Worm (Caenorhabditis elegans) whole organism, L4 larva: ENCODE data around the gene F28C1.3.

Experiments used
- F10B5.3 ChIP-seq: sonication (generic microtip); optimal IDR thresholded peaks from 2 replicates; lab custom pipeline; 2016; ENCODE audit warnings: mild to moderate bottlenecking, missing genetic modification characterization, missing compliant biosample characterization
- F44E2.7 ChIP-seq: fragments of 200-800 bp; sonication (Bioruptor generic); IDR thresholded peaks from 2 replicates; pipeline ENCODE4 v2.1.2; 2022; ENCODE audit warnings: missing genetic modification characterization, missing compliant biosample characterization
- R02D3.7 ChIP-seq: fragments of 150-350 bp; sonication (generic microtip); optimal IDR thresholded peaks from 3 replicates; lab custom pipeline; 2014; ENCODE audit warnings: missing biosample characterization, missing genetic modification characterization
- T20F7.1 ChIP-seq: fragments of 200-800 bp; sonication (Bioruptor generic); optimal IDR thresholded peaks from 2 replicates; lab custom pipeline; 2018; ENCODE audit warnings: mild to moderate bottlenecking, missing genetic modification characterization, missing compliant biosample characterization
- ZK546.5 ChIP-seq, 2 experiments: sonication (generic microtip); optimal IDR thresholded peaks; 2 replicates each; lab custom pipeline; 2017; ENCODE audit warnings: missing biosample characterization in 2 of 2, missing genetic modification characterization in 2 of 2
- aha-1 ChIP-seq: fragments of 150-350 bp; peaks from one replicate; lab custom pipeline; 2014; ENCODE audit warnings: missing biosample characterization, missing genetic modification characterization
- ama-1 ChIP-seq: fragments of 150-350 bp; optimal IDR thresholded peaks from 2 replicates; lab custom pipeline; 2014; ENCODE audit warnings: inconsistent platforms, mixed read lengths
- ceh-20 ChIP-seq: fragments of 200-800 bp; sonication (Bioruptor generic); IDR thresholded peaks from 2 replicates; pipeline ENCODE4 v1.3.6; 2022; ENCODE audit warnings: missing genetic modification reagents, missing genetic modification characterization, missing compliant biosample characterization
- cey-2 ChIP-seq: sonication (generic microtip); optimal IDR thresholded peaks from 3 replicates; lab custom pipeline; 2017; ENCODE audit warnings: missing genetic modification characterization, mild to moderate bottlenecking, missing compliant biosample characterization, antibody characterized with exemption, borderline replicate concordance; ENCODE audit not compliant: insufficient read depth
- ctbp-1 ChIP-seq: fragments of 200-800 bp; sonication (Bioruptor generic); IDR thresholded peaks from 2 replicates; pipeline ENCODE4 v1.3.6; 2022; ENCODE audit warnings: missing genetic modification reagents, missing genetic modification characterization, missing compliant biosample characterization
- daf-16 ChIP-seq, 3 experiments: sonication (generic microtip); optimal IDR thresholded peaks; 2 replicates each; lab custom pipeline; 2016 to 2017; ENCODE audit warnings: missing genetic modification characterization in 3 of 3, missing genetic modification reagents in 3 of 3, mild to moderate bottlenecking in 2 of 3, missing compliant biosample characterization in 2 of 3, missing biosample characterization in 1 of 3, moderate library complexity in 1 of 3
- dmd-6 ChIP-seq: fragments of 200-800 bp; sonication (Bioruptor generic); IDR thresholded peaks from 2 replicates; pipeline ENCODE4 v1.3.6; 2022; ENCODE audit warnings: missing genetic modification reagents, missing genetic modification characterization, missing compliant biosample characterization
- dmd-8 ChIP-seq: fragments of 200-800 bp; sonication (Bioruptor generic); IDR thresholded peaks from 2 replicates; pipeline ENCODE4 v1.3.6; 2022; ENCODE audit warnings: missing genetic modification characterization, missing compliant biosample characterization
- dmd-9 ChIP-seq: fragments of 200-800 bp; sonication (Bioruptor generic); IDR thresholded peaks from 2 replicates; pipeline ENCODE4 v1.3.6; 2022; ENCODE audit warnings: missing genetic modification reagents, missing genetic modification characterization, missing compliant biosample characterization
- dve-1 ChIP-seq: sonication (generic microtip); optimal IDR thresholded peaks from 2 replicates; lab custom pipeline; 2017; ENCODE audit warnings: antibody characterized with exemption, mild to moderate bottlenecking, missing genetic modification characterization, missing compliant biosample characterization; ENCODE audit not compliant: insufficient read depth
- fos-1 ChIP-seq: fragments of 150-350 bp; optimal IDR thresholded peaks from 2 replicates; lab custom pipeline; 2014; ENCODE audit warnings: missing biosample characterization, missing genetic modification characterization
- gei-8 ChIP-seq: fragments of 200-800 bp; sonication (Bioruptor generic); optimal IDR thresholded peaks from 2 replicates; lab custom pipeline; 2018; ENCODE audit warnings: mild to moderate bottlenecking, missing genetic modification characterization, missing compliant biosample characterization
- hif-1 ChIP-seq, 2 experiments: sonication (generic microtip); optimal IDR thresholded peaks; 2 replicates each; lab custom pipeline; 2016 to 2017; ENCODE audit warnings: missing compliant biosample characterization in 2 of 2, missing genetic modification characterization in 2 of 2, missing genetic modification reagents in 2 of 2, missing genotype in 2 of 2, mild to moderate bottlenecking in 1 of 2
- hlh-11 ChIP-seq: fragments of 200-800 bp; sonication (Bioruptor generic); optimal IDR thresholded peaks from 2 replicates; lab custom pipeline; 2018; ENCODE audit warnings: mild to moderate bottlenecking, missing genetic modification characterization, missing compliant biosample characterization
- hlh-30 ChIP-seq: sonication (generic microtip); optimal IDR thresholded peaks from 2 replicates; lab custom pipeline; 2017; ENCODE audit warnings: antibody characterized with exemption, mild to moderate bottlenecking, missing genetic modification characterization, missing compliant biosample characterization; ENCODE audit not compliant: insufficient read depth
- lin-1 ChIP-seq: fragments of 200-800 bp; sonication (Bioruptor generic); IDR thresholded peaks from 2 replicates; pipeline ENCODE4 v1.3.6; 2022; ENCODE audit warnings: missing genetic modification reagents, missing genetic modification characterization, missing compliant biosample characterization
- lin-13 ChIP-seq: fragments of 150-350 bp; optimal IDR thresholded peaks from 2 replicates; lab custom pipeline; 2014; ENCODE audit warnings: missing biosample characterization, missing genetic modification reagents, missing genetic modification characterization
- lin-29 ChIP-seq: fragments of 200-800 bp; sonication (Bioruptor generic); IDR thresholded peaks from 2 replicates; pipeline ENCODE4 v1.3.6; 2022; ENCODE audit warnings: missing genetic modification reagents, missing genetic modification characterization, missing compliant biosample characterization
- lin-39 ChIP-seq: fragments of 150-350 bp; optimal IDR thresholded peaks from 2 replicates; lab custom pipeline; 2014; ENCODE audit warnings: missing biosample characterization, missing genetic modification reagents, missing genetic modification characterization
- madf-5 ChIP-seq, 2 experiments: fragments of 200-800 bp; sonication (Bioruptor generic); IDR thresholded peaks; 2 replicates each; pipeline ENCODE4 v1.3.6; 2022; ENCODE audit warnings: missing compliant biosample characterization in 2 of 2, missing genetic modification characterization in 2 of 2
- mdl-1 ChIP-seq, 2 experiments: fragments of 150-350 bp in 1 of 2; sonication (generic microtip) in 1 of 2; optimal IDR thresholded peaks; 2 replicates each; lab custom pipeline; 2014 to 2017; ENCODE audit warnings: missing biosample characterization in 2 of 2, missing genetic modification characterization in 2 of 2
- mdt-29 ChIP-seq: fragments of 200-800 bp; sonication (Bioruptor generic); IDR thresholded peaks from 2 replicates; pipeline ENCODE4 v1.3.6; 2022; ENCODE audit warnings: missing genetic modification reagents, missing genetic modification characterization, missing compliant biosample characterization
- mep-1 ChIP-seq: fragments of 150-350 bp; sonication (generic microtip); optimal IDR thresholded peaks from 3 replicates; lab custom pipeline; 2014; ENCODE audit warnings: missing biosample characterization, missing genetic modification characterization
- mxl-2 ChIP-seq: fragments of 200-800 bp; sonication (Bioruptor generic); conservative IDR thresholded peaks from 2 replicates; pipeline ENCODE4 v1.3.6; 2022; ENCODE audit warnings: missing genetic modification reagents, missing genetic modification characterization, missing compliant biosample characterization
- nhr-102 ChIP-seq: sonication (generic microtip); optimal IDR thresholded peaks from 2 replicates; lab custom pipeline; 2016; ENCODE audit warnings: mild to moderate bottlenecking, missing genetic modification characterization, moderate library complexity, missing compliant biosample characterization
- nhr-11 ChIP-seq: fragments of 150-350 bp; optimal IDR thresholded peaks from 2 replicates; lab custom pipeline; 2014; ENCODE audit warnings: missing biosample characterization, missing genetic modification characterization
- nhr-111 ChIP-seq: fragments of 200-800 bp; sonication (Bioruptor generic); optimal IDR thresholded peaks from 2 replicates; lab custom pipeline; 2018; ENCODE audit warnings: mild to moderate bottlenecking, missing genetic modification characterization, missing compliant biosample characterization
- nhr-28 ChIP-seq: fragments of 150-350 bp; optimal IDR thresholded peaks from 2 replicates; lab custom pipeline; 2014; ENCODE audit warnings: missing biosample characterization, missing genetic modification characterization
- nhr-41 ChIP-seq: fragments of 200-800 bp; sonication (Bioruptor generic); IDR thresholded peaks from 2 replicates; pipeline ENCODE4 v1.3.6; 2022; ENCODE audit warnings: missing genetic modification reagents, missing genetic modification characterization, missing compliant biosample characterization
- nhr-48 ChIP-seq: sonication (generic microtip); optimal IDR thresholded peaks from 2 replicates; lab custom pipeline; 2016; ENCODE audit warnings: mild to moderate bottlenecking, missing genetic modification characterization, missing compliant biosample characterization
- nhr-77 ChIP-seq: fragments of 150-350 bp; optimal IDR thresholded peaks from 2 replicates; lab custom pipeline; 2014; ENCODE audit warnings: missing biosample characterization, missing genetic modification characterization
- php-3 ChIP-seq: fragments of 200-800 bp; sonication (Bioruptor generic); IDR thresholded peaks from 2 replicates; pipeline ENCODE4 v1.3.6; 2022; ENCODE audit warnings: missing genetic modification reagents, missing genetic modification characterization, missing compliant biosample characterization
- pqm-1 ChIP-seq: sonication (generic microtip); optimal IDR thresholded peaks from 2 replicates; lab custom pipeline; 2017; ENCODE audit warnings: missing biosample characterization, missing genetic modification characterization
- rbr-2 ChIP-seq: sonication (generic microtip); optimal IDR thresholded peaks from 2 replicates; lab custom pipeline; 2016; ENCODE audit warnings: missing genotype, missing genetic modification characterization, missing compliant biosample characterization
- sdz-12 ChIP-seq: fragments of 200-800 bp; sonication (Bioruptor generic); optimal IDR thresholded peaks from 2 replicates; lab custom pipeline; 2018; ENCODE audit warnings: mild to moderate bottlenecking, missing genetic modification characterization, missing compliant biosample characterization
- snpc-1.2 ChIP-seq: fragments of 200-800 bp; sonication (Bioruptor generic); IDR thresholded peaks from 2 replicates; pipeline ENCODE4 v1.3.6; 2022; ENCODE audit warnings: missing genetic modification reagents, missing genetic modification characterization, missing compliant biosample characterization
- tra-1 ChIP-seq: fragments of 200-800 bp; sonication (Bioruptor generic); IDR thresholded peaks from 2 replicates; pipeline ENCODE4 v1.3.6; 2022; ENCODE audit warnings: missing genetic modification reagents, missing genetic modification characterization, missing compliant biosample characterization
- unc-62 ChIP-seq, 3 experiments: fragments of 150-350 bp in 1 of 3; sonication (generic microtip); optimal IDR thresholded peaks in 2 of 3; peaks in 1 of 3; 1 replicate in 1 of 3; 2 replicates in 2 of 3; lab custom pipeline; 2014 to 2017; ENCODE audit warnings: missing biosample characterization in 3 of 3, missing genetic modification characterization in 3 of 3, missing genetic modification reagents in 3 of 3, missing genotype in 1 of 3
- zfp-2 ChIP-seq: sonication (generic microtip); optimal IDR thresholded peaks from 2 replicates; lab custom pipeline; 2016; ENCODE audit warnings: mild to moderate bottlenecking, missing genetic modification characterization, missing compliant biosample characterization
- zip-2 ChIP-seq: fragments of 150-350 bp; optimal IDR thresholded peaks from 2 replicates; lab custom pipeline; 2014; ENCODE audit warnings: missing biosample characterization, missing genetic modification characterization

The F28C1.3 gene

DNA sequence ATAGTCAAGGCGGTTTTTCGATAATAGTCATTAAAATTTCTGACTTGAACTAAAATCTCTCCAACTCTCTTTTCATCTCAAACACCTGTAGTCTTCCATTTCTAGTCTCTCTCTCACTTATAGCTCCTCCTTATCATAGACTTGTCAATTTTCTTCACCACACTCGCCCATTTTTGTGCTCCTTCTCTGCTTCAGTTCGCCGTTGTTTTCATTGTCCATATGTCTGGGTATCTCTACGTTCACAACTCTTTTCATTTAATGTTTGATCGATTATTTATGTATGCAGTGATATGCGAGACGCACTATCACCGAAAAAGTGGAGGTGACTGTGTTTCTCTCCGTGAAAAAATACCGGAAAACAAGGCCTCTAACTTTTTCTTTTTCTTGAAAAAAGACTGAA lies 708 bp upstream of the F28C1.3 start (continued):
- TF ChIP-seq madf-5 (GFP tag; IDR thresholded peaks at IDR 0.05; lab: Robert Waterston, UW) (no peak), dmd-8 (GFP tag; lab: Robert Waterston, UW) (no peak), snpc-1.2 (GFP tag; lab: Robert Waterston, UW) (no peak), nhr-102 (tag; lab: Kevin White, UChicago) (peak; percentile 37), cey-2 (tag; lab: Kevin White, UChicago) (no peak), zfp-2 (no peak), nhr-11 (tag; lab: Kevin White, UChicago) (peak; percentile 9), php-3 (GFP tag; lab: Robert Waterston, UW) (peak; percentile 90), fos-1 (peak; percentile 11), mdt-29 (GFP tag; lab: Robert Waterston, UW) (no peak), tra-1 (peak; percentile 52; the same call in 1 of the 2 replicates)

DNA sequence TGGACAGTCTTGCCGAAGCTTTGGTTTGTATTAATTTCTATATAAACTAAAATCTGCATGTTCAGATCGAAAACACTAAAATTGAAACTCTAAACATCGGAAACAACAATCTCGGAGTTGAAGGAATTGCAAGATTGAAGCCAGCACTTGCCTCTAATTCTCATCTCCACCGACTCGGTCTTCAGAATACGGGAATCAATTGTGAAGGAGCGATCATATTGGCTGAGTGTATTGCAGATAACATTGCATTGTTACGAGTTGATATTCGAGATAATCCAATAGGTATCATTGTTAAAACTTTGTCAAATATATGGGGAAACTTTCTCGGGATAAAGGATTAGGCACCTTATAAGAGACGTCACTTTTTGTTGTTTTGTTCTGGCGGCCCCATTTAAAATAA lies 1.9 kb downstream of the F28C1.3 start:
- TF ChIP-seq rbr-2 (tag; lab: Kevin White, UChicago) (no peak), mxl-2 (GFP tag; lab: Robert Waterston, UW) (no peak), F44E2.7 (GFP tag; lab: Robert Waterston, UW) (no peak), gei-8 (no peak), unc-62 (GFP tag; optimal IDR thresholded peaks at IDR 0.05 in 1 of 2; lab: Kevin White, UChicago) (peak in 1 of 2 experiments; percentile 96), unc-62 (tag; optimal IDR thresholded peaks at IDR 0.05; lab: Kevin White, UChicago) (no peak), R02D3.7 (no peak), php-3 (GFP tag; lab: Robert Waterston, UW) (no peak)

DNA sequence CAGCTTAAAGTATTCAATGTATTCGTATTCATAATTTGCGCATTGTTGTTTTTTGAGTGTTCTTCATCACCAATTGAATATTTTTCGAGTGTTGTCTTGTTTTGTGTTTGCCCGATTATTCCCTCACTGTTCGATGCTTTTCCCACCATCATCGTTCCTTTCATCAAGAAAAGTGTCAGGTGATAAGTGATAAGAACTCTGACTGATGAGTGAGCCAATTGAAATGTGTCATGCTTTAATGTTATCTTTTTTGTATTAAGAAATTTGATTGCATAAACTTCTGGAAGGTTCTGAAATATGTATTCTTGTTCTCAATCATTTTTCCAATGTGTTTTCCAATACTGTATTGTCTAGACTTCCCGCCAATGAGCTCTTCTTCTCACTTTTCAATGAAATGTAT lies 6.9 kb downstream of the F28C1.3 start:
- no peak for TF ChIP-seq nhr-111 (GFP tag; lab: Kevin White, UChicago)
- TF ChIP-seq daf-16 (GFP tag; optimal IDR thresholded peaks at IDR 0.05; lab: Kevin White, UChicago), result no peak
- TF ChIP-seq daf-16 (tag; optimal IDR thresholded peaks at IDR 0.05; lab: Kevin White, UChicago), result peak; percentile 88
- TF ChIP-seq hlh-30 (tag; lab: Kevin White, UChicago), result peak; percentile 75
- no peak for TF ChIP-seq ama-1 (lab: Kevin White, UChicago)
- TF ChIP-seq mdt-29 (GFP tag; lab: Robert Waterston, UW), result peak; percentile 32; the same call in 1 of the 2 replicates
- no peak for TF ChIP-seq zip-2 (tag; lab: Kevin White, UChicago)
- no peak for TF ChIP-seq snpc-1.2 (GFP tag; lab: Robert Waterston, UW)
- no peak for TF ChIP-seq ZK546.5 (tag; optimal IDR thresholded peaks at IDR 0.05; lab: Kevin White, UChicago)
- TF ChIP-seq mep-1 (tag; lab: Kevin White, UChicago), result peak; percentile 46
- no peak for TF ChIP-seq fos-1
- TF ChIP-seq lin-29 (GFP tag; lab: Robert Waterston, UW), result no peak
- TF ChIP-seq dmd-6 (GFP tag; lab: Robert Waterston, UW), result peak; percentile 72
- peak; percentile 48 for TF ChIP-seq T20F7.1 (GFP tag; lab: Kevin White, UChicago)
- no peak for TF ChIP-seq F10B5.3 (tag; lab: Kevin White, UChicago)
- peak; percentile 76 for TF ChIP-seq dve-1 (tag; lab: Kevin White, UChicago)
- TF ChIP-seq php-3 (GFP tag; lab: Robert Waterston, UW), result peak; percentile 25; the same call in 1 of the 2 replicates
- no peak for TF ChIP-seq nhr-41
- no peak for TF ChIP-seq lin-13 (GFP tag; lab: Kevin White, UChicago)
- TF ChIP-seq sdz-12 (GFP tag; lab: Kevin White, UChicago), result no peak
- TF ChIP-seq lin-39 (tag; lab: Kevin White, UChicago), result no peak
- no peak for TF ChIP-seq dmd-8 (GFP tag; lab: Robert Waterston, UW)
- TF ChIP-seq ctbp-1, result no peak
- TF ChIP-seq lin-1 (GFP tag; lab: Robert Waterston, UW), result no peak
- TF ChIP-seq mdl-1 (tag; optimal IDR thresholded peaks at IDR 0.05; lab: Kevin White, UChicago), result no peak
- TF ChIP-seq hif-1 (tag; optimal IDR thresholded peaks at IDR 0.05; lab: Kevin White, UChicago), result no peak
- TF ChIP-seq dmd-9 (GFP tag; lab: Robert Waterston, UW), result no peak
- TF ChIP-seq hlh-11 (tag; lab: Kevin White, UChicago), result peak; percentile 80
- TF ChIP-seq ceh-20 (GFP tag; lab: Robert Waterston, UW), result no peak
- no peak for TF ChIP-seq cey-2 (tag; lab: Kevin White, UChicago)
- no peak for TF ChIP-seq nhr-48 (tag; lab: Kevin White, UChicago)
- TF ChIP-seq nhr-77 (tag; lab: Kevin White, UChicago), result peak; percentile 66
- TF ChIP-seq nhr-28 (tag; lab: Kevin White, UChicago), result peak; percentile 62
- peak; percentile 78 for TF ChIP-seq pqm-1 (tag; lab: Kevin White, UChicago)
- peak; percentile 90 for TF ChIP-seq aha-1 (tag; lab: Kevin White, UChicago)
